Worm (Caenorhabditis elegans): ENCODE data around the gene K10D11.5.

- TF ChIP-seq vab-7 (GFP tag; IDR thresholded peaks at IDR 0.05) (no peak), ztf-11 (tag; optimal IDR thresholded peaks at IDR 0.05) (no peak), skn-1 (tag; optimal IDR thresholded peaks at IDR 0.05) (no peak), fkh-10 (GFP tag; optimal IDR thresholded peaks at IDR 0.05) (no peak), unc-62 (GFP tag; optimal IDR thresholded peaks at IDR 0.05 in 1 of 2) (no peak), unc-62 (tag; optimal IDR thresholded peaks at IDR 0.05) (no peak)
These were observed 41.9 kb upstream of the K10D11.5 start for ce11 chrIV:13033516-13033915.

All from whole organism, L4 larva.